Fruit fly (Drosophila melanogaster): Measurements from ENCODE around the gene Trs33.

Gene Trs33

dm6 chr3R:15305246-15305645 is 45.5 kb downstream of the Trs33 start:
- TF ChIP-seq tj (GFP tag; optimal IDR thresholded peaks at IDR 0.05) (no peak), CG11617 (GFP tag; optimal IDR thresholded peaks at IDR 0.05) (no peak), CG12768 (GFP tag; optimal IDR thresholded peaks at IDR 0.05) (no peak), toe (GFP tag; optimal IDR thresholded peaks at IDR 0.05) (no peak), CG5204 (GFP tag; optimal IDR thresholded peaks at IDR 0.05) (no peak), CG7101 (tag; optimal IDR thresholded peaks at IDR 0.05) (no peak), CG7045 (GFP tag; optimal IDR thresholded peaks at IDR 0.05) (no peak), CG33017 (tag; optimal IDR thresholded peaks at IDR 0.05) (no peak)
